Worm (Caenorhabditis elegans): ENCODE measurements around the gene T10G3.4.

The T10G3.4 gene

DNA sequence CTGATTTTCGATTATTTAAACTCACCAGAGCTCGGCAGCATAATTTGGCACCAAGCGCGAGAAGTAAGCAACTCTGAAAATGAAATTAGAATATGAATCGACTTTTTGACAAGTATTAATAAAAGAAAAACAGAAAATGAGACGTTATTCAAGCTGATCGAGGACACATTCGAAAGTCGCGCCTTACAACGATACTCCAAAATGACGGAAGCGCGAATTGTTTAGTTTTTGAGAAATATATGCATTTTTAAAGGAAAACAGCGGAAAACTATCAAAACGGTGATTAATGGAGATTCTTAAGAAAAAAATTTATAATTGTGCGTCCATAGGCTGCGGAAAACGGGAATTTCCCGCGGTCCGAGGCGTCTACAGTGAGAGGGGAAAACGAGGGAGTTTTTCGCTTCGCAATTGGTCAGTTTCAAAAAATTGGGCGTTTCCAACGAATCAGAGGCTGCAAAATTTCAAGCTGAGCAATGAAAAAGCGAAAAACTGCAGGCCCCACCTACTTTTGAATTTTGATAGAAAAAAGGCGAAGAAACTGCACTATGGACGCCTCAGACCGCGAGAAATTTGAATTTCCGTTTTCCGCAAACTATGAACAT lies 46.7 kb downstream of the T10G3.4 start, which contains the start of gene mes-4:
Gene mes-4, minus strand, starts transcription at position 73 of the 602 bp plus-strand sequence.
- no peak for TF ChIP-seq him-1 (tag; optimal IDR thresholded peaks at IDR 0.05)
- no peak for TF ChIP-seq dao-5 (tag; optimal IDR thresholded peaks at IDR 0.05)
- TF ChIP-seq W03F9.2 (tag; optimal IDR thresholded peaks at IDR 0.05), result no peak

DNA sequence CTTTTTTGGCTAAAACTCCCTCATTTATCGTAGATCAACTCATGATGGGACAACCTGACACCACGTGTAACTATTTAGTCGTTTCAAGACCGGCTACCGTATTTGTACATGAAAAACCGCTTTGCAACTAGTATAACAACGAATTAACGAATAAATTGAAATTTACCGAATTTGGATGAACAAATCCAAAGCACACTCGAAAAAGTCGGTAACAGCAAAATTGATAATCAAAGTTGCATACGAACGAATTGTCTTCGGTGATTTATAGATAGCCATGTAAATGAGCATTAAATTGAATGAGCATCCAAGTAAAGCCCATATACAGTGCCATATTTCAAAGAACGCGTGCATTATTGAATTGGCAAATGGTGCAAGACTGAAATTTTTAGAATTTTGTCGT lies 51.9 kb downstream of the T10G3.4 start, which contains the start of gene srd-17:
Gene srd-17, minus strand, starts transcription at position 351 of the 400 bp plus-strand sequence.
- no peak for TF ChIP-seq him-1 (tag; optimal IDR thresholded peaks at IDR 0.05)
- TF ChIP-seq dao-5 (tag; optimal IDR thresholded peaks at IDR 0.05), result no peak
- no peak for TF ChIP-seq W03F9.2 (tag; optimal IDR thresholded peaks at IDR 0.05)

All from whole organism, L4/young adult.